Worm (Caenorhabditis elegans): Measurements from ENCODE around the gene scl-10.
A peak's percentile ranks its signal among the peaks of the same experiment; 100 is the strongest.

Gene scl-10

DNA sequence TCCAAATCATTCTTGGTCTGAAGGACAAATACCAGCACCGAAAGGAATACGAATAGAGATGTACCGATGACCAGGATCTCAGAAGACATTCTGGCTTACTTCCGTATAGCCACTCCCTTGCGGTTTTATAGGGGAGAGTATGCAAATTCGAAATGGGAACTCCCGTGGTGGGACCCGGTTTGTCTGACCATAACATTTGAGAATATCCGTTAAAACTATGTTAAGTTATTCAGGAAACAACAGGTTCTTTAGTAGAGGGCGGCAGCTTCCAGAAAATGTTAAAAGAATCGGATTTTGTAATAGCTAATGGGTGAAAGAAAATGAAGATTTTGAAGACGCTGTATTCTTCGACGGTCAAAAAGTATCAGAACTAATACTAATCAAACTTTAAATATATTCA, 18.9 kb downstream of the scl-10 start, which contains the start of gene col-131:
col-131 (minus strand) TSS at position 101 of the 400 bp plus-strand sequence.
- TF ChIP-seq C34F6.9 (tag; optimal IDR thresholded peaks at IDR 0.05) (no peak), nhr-6 (tag; optimal IDR thresholded peaks at IDR 0.05) (no peak), ztf-1 (GFP tag; conservative IDR thresholded peaks at IDR 0.05) (no peak), ztf-11 (tag; optimal IDR thresholded peaks at IDR 0.05) (no peak), nhr-237 (tag; optimal IDR thresholded peaks at IDR 0.05) (no peak), sma-9 (GFP tag; optimal IDR thresholded peaks at IDR 0.05) (no peak), sma-9 (tag; optimal IDR thresholded peaks at IDR 0.05) (no peak), elt-1 (tag; optimal IDR thresholded peaks at IDR 0.05) (no peak), nhr-11 (tag; optimal IDR thresholded peaks at IDR 0.05) (no peak), unc-55 (GFP tag; optimal IDR thresholded peaks at IDR 0.05) (no peak)

DNA sequence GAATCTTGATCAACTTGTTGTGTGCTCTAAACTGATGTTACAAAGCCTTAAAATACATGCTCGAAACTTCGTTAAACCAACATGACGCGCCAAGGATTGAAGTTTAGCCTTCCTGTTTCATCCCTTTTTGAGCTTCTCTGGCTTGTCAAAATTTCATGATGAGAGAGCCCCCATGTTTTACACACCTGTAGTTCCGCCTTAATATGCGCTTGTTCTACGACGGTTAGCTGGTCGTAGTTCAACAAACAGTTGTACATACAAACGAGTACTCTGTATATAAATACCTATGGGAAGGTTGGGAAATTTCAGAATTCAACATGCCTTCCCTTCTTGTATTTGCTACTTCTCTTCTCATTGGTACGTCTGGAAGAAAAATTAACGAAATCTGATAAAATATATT, 20.2 kb downstream of the scl-10 start, which contains the start of gene scl-6:
scl-6 (plus strand) TSS at position 301 of the 400 bp plus-strand sequence.
- TF ChIP-seq ceh-16 (tag; optimal IDR thresholded peaks at IDR 0.05) (no peak), unc-62 (GFP tag; optimal IDR thresholded peaks at IDR 0.05) (no peak), nhr-129 (tag; optimal IDR thresholded peaks at IDR 0.05) (no peak), unc-39 (tag; optimal IDR thresholded peaks at IDR 0.05) (no peak), nhr-11 (tag; optimal IDR thresholded peaks at IDR 0.05) (no peak), mbf-1 (tag; optimal IDR thresholded peaks at IDR 0.05) (no peak), nhr-12 (tag; optimal IDR thresholded peaks at IDR 0.05) (no peak), lin-11 (tag; optimal IDR thresholded peaks at IDR 0.05) (no peak), nhr-77 (tag; optimal IDR thresholded peaks at IDR 0.05) (no peak), R02D3.7 (tag; optimal IDR thresholded peaks at IDR 0.05) (no peak), sem-4 (tag; optimal IDR thresholded peaks at IDR 0.05) (no peak)

DNA sequence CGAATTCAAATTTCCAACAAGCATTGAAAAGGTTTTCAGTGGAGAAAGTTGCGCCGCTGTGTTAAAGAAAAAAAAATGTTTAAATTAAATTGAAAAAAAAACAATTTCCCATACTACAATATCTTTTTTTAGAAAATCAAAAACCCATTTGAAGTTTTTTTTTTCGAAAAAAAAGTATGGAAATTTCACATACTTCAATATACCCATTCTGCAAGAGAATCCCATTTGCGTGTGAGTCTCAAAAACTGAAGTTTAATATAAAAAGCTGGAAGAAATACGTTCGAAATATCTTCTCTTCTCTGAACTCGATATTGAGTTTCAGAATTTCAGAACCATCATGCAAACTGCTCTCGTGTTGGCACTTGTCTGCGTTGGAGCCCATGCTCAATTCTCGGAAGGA, 21.9 kb downstream of the scl-10 start, which contains the start of gene scl-7:
scl-7 (plus strand) TSS at position 301 of the 400 bp plus-strand sequence.
- TF ChIP-seq sma-9 (GFP tag; optimal IDR thresholded peaks at IDR 0.05) (no peak), sma-9 (tag; optimal IDR thresholded peaks at IDR 0.05) (no peak), unc-62 (GFP tag; optimal IDR thresholded peaks at IDR 0.05) (no peak), alr-1 (tag; optimal IDR thresholded peaks at IDR 0.05) (no peak), nhr-21 (tag; optimal IDR thresholded peaks at IDR 0.05) (no peak), egl-27 (tag; optimal IDR thresholded peaks at IDR 0.05) (no peak), ceh-82 (tag; optimal IDR thresholded peaks at IDR 0.05) (no peak), sem-4 (tag; optimal IDR thresholded peaks at IDR 0.05) (no peak), nhr-25 (tag; optimal IDR thresholded peaks at IDR 0.05) (no peak), ZK546.5 (tag; optimal IDR thresholded peaks at IDR 0.05) (no peak), sma-3 (GFP tag; optimal IDR thresholded peaks at IDR 0.05) (no peak), nhr-23 (tag; optimal IDR thresholded peaks at IDR 0.05) (no peak), lsy-2 (tag; optimal IDR thresholded peaks at IDR 0.05) (no peak), peb-1 (tag; optimal IDR thresholded peaks at IDR 0.05) (no peak), zag-1 (tag; optimal IDR thresholded peaks at IDR 0.05) (no peak), mab-5 (tag; optimal IDR thresholded peaks at IDR 0.05) (no peak)

DNA sequence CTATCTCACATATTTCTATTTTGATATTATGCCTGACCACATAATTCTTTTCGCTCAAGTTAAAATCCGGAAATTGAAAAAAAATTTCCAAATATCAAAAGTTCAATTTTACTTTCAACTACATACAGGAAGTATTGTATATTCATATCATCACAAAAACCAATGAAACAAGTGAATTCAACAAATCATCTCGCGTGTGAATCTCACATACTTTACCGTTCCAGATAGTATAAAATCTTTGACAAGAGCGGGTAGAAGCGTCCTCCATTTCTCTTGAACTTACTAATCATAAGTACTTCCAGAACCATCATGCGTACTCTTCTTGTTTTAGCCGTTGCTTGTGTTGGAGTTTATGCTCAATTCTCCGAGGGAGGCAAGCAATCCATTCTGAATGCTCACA, 23.2 kb downstream of the scl-10 start, which contains the start of gene scl-8:
scl-8 (plus strand) TSS at position 301 of the 400 bp plus-strand sequence.
- TF ChIP-seq unc-62 (GFP tag; optimal IDR thresholded peaks at IDR 0.05) (no peak), ceh-16 (tag; optimal IDR thresholded peaks at IDR 0.05) (no peak), elt-3 (tag; optimal IDR thresholded peaks at IDR 0.05) (no peak), sma-3 (GFP tag; optimal IDR thresholded peaks at IDR 0.05) (no peak), fos-1 (tag; optimal IDR thresholded peaks at IDR 0.05) (no peak), nhr-12 (tag; optimal IDR thresholded peaks at IDR 0.05) (no peak), sem-4 (tag; optimal IDR thresholded peaks at IDR 0.05) (no peak), nhr-77 (tag; optimal IDR thresholded peaks at IDR 0.05) (no peak)

DNA sequence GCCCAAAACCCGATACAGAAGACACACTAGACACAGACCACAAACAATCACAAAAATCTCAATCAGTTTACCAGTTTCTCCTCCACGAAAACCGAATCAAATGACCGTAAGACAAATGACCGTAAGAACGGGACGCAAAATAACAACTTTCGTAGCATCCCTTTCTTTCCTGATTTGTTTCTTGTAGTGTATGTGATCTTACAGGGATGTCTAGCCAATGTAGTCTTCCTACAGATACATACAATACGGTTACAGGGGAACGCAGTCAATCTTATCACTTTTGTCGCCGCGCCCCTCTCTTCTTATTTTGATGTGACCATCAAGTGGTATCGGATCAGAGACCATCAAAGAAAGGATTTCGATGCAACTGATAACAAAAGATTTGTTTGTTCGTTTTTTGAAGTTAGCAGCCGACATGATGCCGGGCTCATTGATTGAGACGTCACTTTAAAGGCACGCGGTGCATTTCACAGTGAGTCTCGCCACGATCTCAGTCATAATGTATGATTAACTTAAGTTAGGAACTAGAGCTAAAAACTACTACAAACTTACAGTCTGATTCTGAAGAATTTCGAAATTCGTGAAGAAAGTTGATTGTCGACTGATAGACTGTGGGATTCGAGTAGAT, 27.5 kb downstream of the scl-10 start:
- TF ChIP-seq F13H6.1 (tag; optimal IDR thresholded peaks at IDR 0.05): no peak
- TF ChIP-seq nhr-25 (tag; optimal IDR thresholded peaks at IDR 0.05): peak; percentile 26
- no peak for TF ChIP-seq elt-1 (tag; optimal IDR thresholded peaks at IDR 0.05)
- no peak for TF ChIP-seq crh-2 (tag; optimal IDR thresholded peaks at IDR 0.05)
- TF ChIP-seq ztf-4 (tag; optimal IDR thresholded peaks at IDR 0.05): no peak
- no peak for TF ChIP-seq ama-1 (optimal IDR thresholded peaks at IDR 0.05)
- TF ChIP-seq elt-3 (tag; optimal IDR thresholded peaks at IDR 0.05): no peak
- peak; percentile 80 for TF ChIP-seq nhr-129 (tag; optimal IDR thresholded peaks at IDR 0.05)
- no peak for TF ChIP-seq mbf-1 (tag; optimal IDR thresholded peaks at IDR 0.05)
- no peak for TF ChIP-seq C34F6.9 (tag; optimal IDR thresholded peaks at IDR 0.05)
- no peak for TF ChIP-seq lin-13 (GFP tag; optimal IDR thresholded peaks at IDR 0.05)
- no peak for TF ChIP-seq unc-39 (tag; optimal IDR thresholded peaks at IDR 0.05)
- TF ChIP-seq lin-11 (tag; optimal IDR thresholded peaks at IDR 0.05): no peak
- peak; percentile 30 for TF ChIP-seq fos-1 (tag; optimal IDR thresholded peaks at IDR 0.05)
- TF ChIP-seq snpc-4 (tag; optimal IDR thresholded peaks at IDR 0.05): no peak
- TF ChIP-seq mab-5 (tag; optimal IDR thresholded peaks at IDR 0.05): no peak
- no peak for TF ChIP-seq nhr-12 (tag; optimal IDR thresholded peaks at IDR 0.05)
- TF ChIP-seq ZK546.5 (tag; optimal IDR thresholded peaks at IDR 0.05): no peak
- peak; percentile 48 for TF ChIP-seq nhr-21 (tag; optimal IDR thresholded peaks at IDR 0.05)
- TF ChIP-seq mdl-1 (tag; optimal IDR thresholded peaks at IDR 0.05): no peak
- no peak for TF ChIP-seq alr-1 (tag; optimal IDR thresholded peaks at IDR 0.05)
- peak; percentile 78 for TF ChIP-seq sma-9 (GFP tag; optimal IDR thresholded peaks at IDR 0.05)
- TF ChIP-seq sma-9 (tag; optimal IDR thresholded peaks at IDR 0.05): no peak
- peak; percentile 33 for TF ChIP-seq blmp-1 (tag; optimal IDR thresholded peaks at IDR 0.05; ENCODE audit: insufficient read depth)
- no peak for TF ChIP-seq ztf-11 (tag; optimal IDR thresholded peaks at IDR 0.05)
- TF ChIP-seq unc-62 (GFP tag; optimal IDR thresholded peaks at IDR 0.05): no peak
- TF ChIP-seq nhr-10 (tag; optimal IDR thresholded peaks at IDR 0.05): no peak

Data from whole organism, L2 larva.